Worm (Caenorhabditis elegans) whole organism, L1 larva: Measurements from ENCODE around the gene F22F4.4.

Experiments used
- C16A3.4 ChIP-seq: fragments of 150-350 bp; optimal IDR thresholded peaks from 2 replicates; lab custom pipeline; 2014; ENCODE audit warnings: missing biosample characterization, missing genetic modification characterization
- aha-1 ChIP-seq: fragments of 150-350 bp; optimal IDR thresholded peaks from 2 replicates; lab custom pipeline; 2014; ENCODE audit warnings: missing biosample characterization, missing genetic modification characterization
- alr-1 ChIP-seq: fragments of 200-800 bp; sonication (Bioruptor generic); optimal IDR thresholded peaks from 2 replicates; lab custom pipeline; 2018; ENCODE audit warnings: borderline replicate concordance, mild to moderate bottlenecking, missing genetic modification characterization, missing compliant biosample characterization
- aly-2 ChIP-seq: fragments of 150-350 bp; optimal IDR thresholded peaks from 2 replicates; lab custom pipeline; 2014; ENCODE audit warnings: missing biosample characterization, missing genetic modification characterization
- ceh-63 ChIP-seq: fragments of 200-800 bp; sonication (Bioruptor generic); optimal IDR thresholded peaks from 2 replicates; lab custom pipeline; 2018; ENCODE audit warnings: mild to moderate bottlenecking, missing genetic modification characterization, missing compliant biosample characterization
- ceh-8 ChIP-seq: fragments of 200-800 bp; sonication (Bioruptor generic); optimal IDR thresholded peaks from 2 replicates; lab custom pipeline; 2018; ENCODE audit warnings: mild to moderate bottlenecking, missing genetic modification characterization, moderate library complexity, missing compliant biosample characterization
- ceh-82 ChIP-seq, 3 experiments: fragments of 150-350 bp in 1 of 3; sonication (generic microtip) in 2 of 3; optimal IDR thresholded peaks; 2 replicates each; lab custom pipeline; 2014 to 2017; ENCODE audit warnings: missing biosample characterization in 3 of 3, missing genetic modification characterization in 3 of 3
- ceh-90 ChIP-seq: sonication (generic microtip); optimal IDR thresholded peaks from 2 replicates; lab custom pipeline; 2016; ENCODE audit warnings: missing genetic modification characterization, missing compliant biosample characterization
- dpl-1 ChIP-seq, 3 experiments: fragments of 150-350 bp in 2 of 3; sonication (generic microtip) in 1 of 3; optimal IDR thresholded peaks; 2 replicates each; lab custom pipeline; 2014 to 2017; ENCODE audit warnings: missing biosample characterization in 3 of 3, missing genetic modification characterization in 3 of 3, missing genetic modification reagents in 3 of 3
- efl-1 ChIP-seq, 4 experiments: fragments of 150-350 bp; optimal IDR thresholded peaks in 3 of 4; peaks in 1 of 4; 1 replicate in 1 of 4; 2 replicates in 3 of 4; lab custom pipeline; 2014; ENCODE audit warnings: missing biosample characterization in 2 of 4, missing genetic modification characterization in 2 of 4, missing genetic modification reagents in 2 of 4
- efl-3 ChIP-seq: fragments of 200-800 bp; sonication (Bioruptor generic); optimal IDR thresholded peaks from 2 replicates; lab custom pipeline; 2018; ENCODE audit warnings: mild to moderate bottlenecking, missing genetic modification characterization, missing compliant biosample characterization
- egl-13 ChIP-seq: sonication (generic microtip); optimal IDR thresholded peaks from 2 replicates; lab custom pipeline; 2016; ENCODE audit warnings: missing genotype, missing genetic modification reagents, missing genetic modification characterization, missing compliant biosample characterization
- egl-27 ChIP-seq, 2 experiments: fragments of 150-350 bp in 1 of 2; sonication (generic microtip); optimal IDR thresholded peaks; 3 replicates each; lab custom pipeline; 2017 to 2018; ENCODE audit warnings: missing biosample characterization in 2 of 2, missing genetic modification characterization in 2 of 2, missing genetic modification reagents in 2 of 2
- elt-2 ChIP-seq: sonication (generic microtip); optimal IDR thresholded peaks from 2 replicates; lab custom pipeline; 2016; ENCODE audit warnings: missing genetic modification characterization, mild to moderate bottlenecking, inconsistent platforms, missing compliant biosample characterization, missing genetic modification reagents
- elt-3 ChIP-seq, 6 experiments: fragments of 150-350 bp in 1 of 6; sonication (generic microtip); optimal IDR thresholded peaks; 2 replicates each; lab custom pipeline; 2017 to 2018; ENCODE audit warnings: missing biosample characterization in 6 of 6, missing genetic modification characterization in 6 of 6, inconsistent platforms in 1 of 6
- fkh-10 ChIP-seq: sonication (generic microtip); optimal IDR thresholded peaks from 2 replicates; lab custom pipeline; 2017; ENCODE audit warnings: missing biosample characterization, missing genetic modification reagents, missing genetic modification characterization
- fkh-4 ChIP-seq: sonication (generic microtip); optimal IDR thresholded peaks from 2 replicates; lab custom pipeline; 2016; ENCODE audit warnings: missing compliant biosample characterization, missing genetic modification characterization, borderline replicate concordance
- fkh-8 ChIP-seq: sonication (generic microtip); optimal IDR thresholded peaks from 2 replicates; lab custom pipeline; 2016; ENCODE audit warnings: mild to moderate bottlenecking, missing genetic modification characterization, missing compliant biosample characterization
- hlh-4 ChIP-seq: sonication (generic microtip); optimal IDR thresholded peaks from 2 replicates; lab custom pipeline; 2016; ENCODE audit warnings: mild to moderate bottlenecking, missing genetic modification characterization, missing compliant biosample characterization
- irx-1 ChIP-seq: sonication (generic microtip); optimal IDR thresholded peaks from 2 replicates; lab custom pipeline; 2016; ENCODE audit warnings: missing genetic modification characterization, missing compliant biosample characterization
- jun-1 ChIP-seq: fragments of 150-350 bp; optimal IDR thresholded peaks from 2 replicates; lab custom pipeline; 2014; ENCODE audit warnings: missing biosample characterization, missing genetic modification reagents, missing genetic modification characterization
- lin-13 ChIP-seq: fragments of 150-350 bp; optimal IDR thresholded peaks from 2 replicates; lab custom pipeline; 2014; ENCODE audit warnings: missing biosample characterization, missing genetic modification reagents, missing genetic modification characterization
- lin-14 ChIP-seq: fragments of 200-800 bp; sonication (Bioruptor generic); optimal IDR thresholded peaks from 2 replicates; lab custom pipeline; 2018; ENCODE audit warnings: mild to moderate bottlenecking, missing genetic modification characterization, moderate library complexity, missing compliant biosample characterization
- lin-15B ChIP-seq: fragments of 150-350 bp; sonication (generic microtip); optimal IDR thresholded peaks from 3 replicates; lab custom pipeline; 2014; ENCODE audit warnings: missing biosample characterization, missing genetic modification characterization
- lin-35 ChIP-seq, 2 experiments: fragments of 150-350 bp; optimal IDR thresholded peaks; 2 replicates each; lab custom pipeline; 2014; ENCODE audit warnings: missing biosample characterization in 2 of 2, missing genetic modification characterization in 2 of 2, missing genetic modification reagents in 2 of 2
- lin-39 ChIP-seq: fragments of 150-350 bp; optimal IDR thresholded peaks from 2 replicates; lab custom pipeline; 2014; ENCODE audit warnings: missing biosample characterization, missing genetic modification reagents, missing genetic modification characterization
- lsy-2 ChIP-seq, 2 experiments: fragments of 150-350 bp; optimal IDR thresholded peaks; 2 replicates each; lab custom pipeline; 2014; ENCODE audit warnings: missing biosample characterization in 2 of 2, missing genetic modification characterization in 2 of 2
- mab-9 ChIP-seq: fragments of 200-800 bp; sonication (Bioruptor generic); IDR thresholded peaks from 2 replicates; pipeline ENCODE4 v1.3.6; 2022; ENCODE audit warnings: missing genetic modification reagents, missing genetic modification characterization, missing compliant biosample characterization
- mef-2 ChIP-seq: fragments of 150-350 bp; optimal IDR thresholded peaks from 2 replicates; lab custom pipeline; 2014; ENCODE audit warnings: missing biosample characterization, missing genetic modification characterization
- nhr-12 ChIP-seq: sonication (generic microtip); optimal IDR thresholded peaks from 2 replicates; lab custom pipeline; 2017; ENCODE audit warnings: missing biosample characterization, missing genetic modification characterization
- nhr-20 ChIP-seq: sonication (generic microtip); optimal IDR thresholded peaks from 2 replicates; lab custom pipeline; 2016; ENCODE audit warnings: mild to moderate bottlenecking, missing genetic modification characterization, missing compliant biosample characterization
- nhr-237 ChIP-seq: fragments of 150-350 bp; optimal IDR thresholded peaks from 2 replicates; lab custom pipeline; 2014; ENCODE audit warnings: missing biosample characterization, missing genetic modification characterization
- nhr-28 ChIP-seq: fragments of 150-350 bp; optimal IDR thresholded peaks from 2 replicates; lab custom pipeline; 2014; ENCODE audit warnings: missing biosample characterization, missing genetic modification characterization
- nhr-71 ChIP-seq: sonication (generic microtip); optimal IDR thresholded peaks from 2 replicates; lab custom pipeline; 2016; ENCODE audit warnings: mild to moderate bottlenecking, missing genetic modification characterization, moderate library complexity, missing compliant biosample characterization
- nhr-76 ChIP-seq: sonication (generic microtip); optimal IDR thresholded peaks from 2 replicates; lab custom pipeline; 2017; ENCODE audit warnings: missing biosample characterization, missing genetic modification characterization
- nhr-77 ChIP-seq: fragments of 150-350 bp; optimal IDR thresholded peaks from 2 replicates; lab custom pipeline; 2014; ENCODE audit warnings: missing biosample characterization, missing genetic modification characterization
- nhr-85 ChIP-seq: sonication (generic microtip); peaks from one replicate; lab custom pipeline; 2016; ENCODE audit warnings: missing genetic modification characterization, inconsistent platforms, missing compliant biosample characterization
- pqm-1 ChIP-seq: sonication (generic microtip); optimal IDR thresholded peaks from 3 replicates; lab custom pipeline; 2017; ENCODE audit warnings: missing biosample characterization, missing genetic modification characterization
- skn-1 ChIP-seq: fragments of 150-350 bp; optimal IDR thresholded peaks from 2 replicates; lab custom pipeline; 2014; ENCODE audit warnings: missing biosample characterization, missing genetic modification characterization
- snpc-4 ChIP-seq: fragments of 150-350 bp; optimal IDR thresholded peaks from 2 replicates; lab custom pipeline; 2014; ENCODE audit warnings: missing biosample characterization, missing genetic modification characterization
- snu-23 ChIP-seq: sonication (generic microtip); optimal IDR thresholded peaks from 2 replicates; lab custom pipeline; 2016; ENCODE audit warnings: missing genetic modification characterization, missing compliant biosample characterization
- sox-4 ChIP-seq: sonication (generic microtip); optimal IDR thresholded peaks from 2 replicates; lab custom pipeline; 2016; ENCODE audit warnings: missing genetic modification characterization, missing compliant biosample characterization
- sptf-1 ChIP-seq: fragments of 150-350 bp; optimal IDR thresholded peaks from 2 replicates; lab custom pipeline; 2014; ENCODE audit warnings: missing biosample characterization, missing genetic modification characterization
- sup-37 ChIP-seq: fragments of 200-800 bp; sonication (Bioruptor generic); optimal IDR thresholded peaks from 2 replicates; lab custom pipeline; 2018; ENCODE audit warnings: mild to moderate bottlenecking, missing genetic modification characterization, missing compliant biosample characterization
- tbx-2 ChIP-seq: sonication (generic microtip); optimal IDR thresholded peaks from 2 replicates; lab custom pipeline; 2016; ENCODE audit warnings: missing genetic modification characterization, missing compliant biosample characterization
- tlp-1 ChIP-seq: fragments of 150-350 bp; optimal IDR thresholded peaks from 2 replicates; lab custom pipeline; 2014; ENCODE audit warnings: missing biosample characterization, missing genetic modification characterization
- unc-30 ChIP-seq: sonication (generic microtip); optimal IDR thresholded peaks from 2 replicates; lab custom pipeline; 2017; ENCODE audit warnings: missing biosample characterization, missing genetic modification characterization
- unc-62 ChIP-seq: fragments of 150-350 bp; optimal IDR thresholded peaks from 2 replicates; lab custom pipeline; 2014; ENCODE audit warnings: missing biosample characterization, missing genetic modification reagents, missing genetic modification characterization
- unc-86 ChIP-seq: sonication (generic microtip); optimal IDR thresholded peaks from 2 replicates; lab custom pipeline; 2016; ENCODE audit warnings: missing genetic modification characterization, missing compliant biosample characterization
- unc-98 ChIP-seq: fragments of 200-800 bp; sonication (Bioruptor generic); IDR thresholded peaks from 2 replicates; pipeline ENCODE4 v1.3.6; 2022; ENCODE audit warnings: missing genetic modification characterization, missing compliant biosample characterization
- xbp-1 ChIP-seq: sonication (generic microtip); optimal IDR thresholded peaks from 2 replicates; lab custom pipeline; 2016; ENCODE audit warnings: missing genetic modification characterization, missing compliant biosample characterization
- zip-4 ChIP-seq: fragments of 200-800 bp; sonication (Bioruptor generic); optimal IDR thresholded peaks from 2 replicates; lab custom pipeline; 2018; ENCODE audit warnings: mild to moderate bottlenecking, missing genetic modification characterization, moderate library complexity, missing compliant biosample characterization
- ztf-11 ChIP-seq, 2 experiments: sonication (generic microtip); optimal IDR thresholded peaks; 2 replicates each; lab custom pipeline; 2016 to 2017; ENCODE audit warnings: missing genetic modification characterization in 2 of 2, missing biosample characterization in 1 of 2, missing compliant biosample characterization in 1 of 2

Gene F22F4.4

ce11 chrX:5953174-5953573 lies 48.2 kb downstream of the F22F4.4 start, which contains the start of the genes R07E4.5 and R07E4.3 (continued):
- TF ChIP-seq egl-13 (tag; lab: Kevin White, UChicago) (no peak), jun-1 (tag; lab: Kevin White, UChicago) (peak; percentile 36), nhr-71 (tag; lab: Kevin White, UChicago) (peak; percentile 81), irx-1 (tag; lab: Kevin White, UChicago) (peak; percentile 20), lin-13 (GFP tag; lab: Kevin White, UChicago) (peak; percentile 74), mab-9 (no peak), lin-15B (tag; lab: Kevin White, UChicago) (peak; percentile 70), hlh-4 (no peak), pqm-1 (tag; lab: Kevin White, UChicago) (no peak), nhr-76 (tag; lab: Kevin White, UChicago) (no peak), lsy-2 (tag; optimal IDR thresholded peaks at IDR 0.05; lab: Kevin White, UChicago) (peak; percentile 60 to 87), nhr-77 (tag; lab: Kevin White, UChicago) (peak; percentile 59), efl-1 (optimal IDR thresholded peaks at IDR 0.05; lab: Kevin White, UChicago) (peak; percentile 67 to 76), efl-1 (GFP tag; optimal IDR thresholded peaks at IDR 0.05 in 1 of 2; lab: Kevin White, UChicago) (peak; percentile 77 to 94), nhr-20 (tag; lab: Kevin White, UChicago) (peak; percentile 81), ceh-82 (tag; optimal IDR thresholded peaks at IDR 0.05; lab: Kevin White, UChicago) (peak; percentile 40 to 79 (median 42)), egl-27 (tag; optimal IDR thresholded peaks at IDR 0.05; lab: Kevin White, UChicago) (no peak), C16A3.4 (tag; lab: Kevin White, UChicago) (peak; percentile 93), tlp-1 (tag; lab: Kevin White, UChicago) (no peak), sup-37 (GFP tag; lab: Kevin White, UChicago) (no peak), ceh-8 (GFP tag; lab: Kevin White, UChicago) (no peak), fkh-4 (tag; lab: Kevin White, UChicago) (no peak), sox-4 (tag; lab: Kevin White, UChicago) (no peak), efl-3 (GFP tag; lab: Kevin White, UChicago) (no peak), unc-86 (tag; lab: Kevin White, UChicago) (peak; percentile 45), lin-14 (GFP tag; lab: Kevin White, UChicago) (peak; percentile 77), tbx-2 (peak; percentile 64), sptf-1 (tag; lab: Kevin White, UChicago) (no peak), ceh-90 (tag; lab: Kevin White, UChicago) (no peak), fkh-10 (GFP tag; lab: Kevin White, UChicago) (no peak), nhr-12 (tag; lab: Kevin White, UChicago) (no peak), ceh-63 (GFP tag; lab: Kevin White, UChicago) (no peak), dpl-1 (GFP tag; optimal IDR thresholded peaks at IDR 0.05; lab: Kevin White, UChicago) (peak; percentile 57 to 74 (median 71)), elt-3 (tag; optimal IDR thresholded peaks at IDR 0.05; lab: Kevin White, UChicago) (peak in 2 of 6 experiments; percentile 12 to 76), unc-98 (GFP tag; lab: Robert Waterston, UW) (no peak), unc-30 (tag; lab: Kevin White, UChicago) (no peak), mef-2 (tag; lab: Kevin White, UChicago) (no peak), nhr-237 (tag; lab: Kevin White, UChicago) (no peak), aly-2 (no peak), xbp-1 (tag; lab: Kevin White, UChicago) (peak; percentile 86), elt-2 (tag; lab: Kevin White, UChicago) (no peak), aha-1 (no peak), skn-1 (peak; percentile 61), ztf-11 (tag; optimal IDR thresholded peaks at IDR 0.05; lab: Kevin White, UChicago) (no peak), alr-1 (tag; lab: Kevin White, UChicago) (no peak), unc-62 (GFP tag; lab: Kevin White, UChicago) (no peak), nhr-85 (tag; lab: Kevin White, UChicago) (peak; percentile 77), snpc-4 (no peak), nhr-28 (tag; lab: Kevin White, UChicago) (no peak), lin-39 (tag; lab: Kevin White, UChicago) (no peak), lin-35 (GFP tag; optimal IDR thresholded peaks at IDR 0.05; lab: Kevin White, UChicago) (peak; percentile 80 to 87), snu-23 (GFP tag; lab: Kevin White, UChicago) (peak; percentile 86), fkh-8 (tag; lab: Kevin White, UChicago) (peak; percentile 65), zip-4 (GFP tag; lab: Kevin White, UChicago) (no peak)
